Fruit fly (Drosophila melanogaster) whole organism, embryonic: ENCODE results near the gene Ocrl.

Experiments used
- Abd-B ChIP-seq: fragments of 200-800 bp; sonication (Bioruptor generic); optimal IDR thresholded peaks from 2 replicates; lab custom pipeline; 2018; ENCODE audit warnings: missing biosample characterization, mild to moderate bottlenecking, missing genetic modification characterization, moderate library complexity
- Awh ChIP-seq: fragments of 200-800 bp; sonication (Bioruptor generic); IDR thresholded peaks from 2 replicates; pipeline ENCODE4, ENCODE4 v1.3.6; 2022; ENCODE audit warnings: missing biosample characterization, missing genetic modification characterization
- CG11398 ChIP-seq: fragments of 200-800 bp; sonication (Bioruptor generic); optimal IDR thresholded peaks from 2 replicates; lab custom pipeline; 2016; ENCODE audit warnings: missing biosample characterization, missing genetic modification characterization
- CG12769 ChIP-seq: fragments of 200-800 bp; sonication (Bioruptor generic); optimal IDR thresholded peaks from 2 replicates; lab custom pipeline; 2019; ENCODE audit warnings: missing biosample characterization, mild to moderate bottlenecking, missing genetic modification characterization, moderate library complexity
- CG13894 ChIP-seq: fragments of 200-800 bp; sonication (Bioruptor generic); optimal IDR thresholded peaks from 3 replicates; lab custom pipeline; 2018; ENCODE audit warnings: missing biosample characterization, mild to moderate bottlenecking, missing genetic modification characterization, moderate library complexity
- CG14014 ChIP-seq: fragments of 200-800 bp; sonication (Bioruptor generic); IDR thresholded peaks from 2 replicates; pipeline ENCODE4 v1.3.6; 2022; ENCODE audit warnings: missing biosample characterization, missing genetic modification characterization
- CG14860 ChIP-seq: fragments of 200-800 bp; sonication (Bioruptor generic); IDR thresholded peaks from 3 replicates; pipeline ENCODE4 v1.3.6; 2022; ENCODE audit warnings: missing biosample characterization, missing genetic modification characterization; ENCODE audit not compliant: partially characterized antibody
- CG15696 ChIP-seq: fragments of 200-800 bp; sonication (Bioruptor generic); optimal IDR thresholded peaks from 2 replicates; lab custom pipeline; 2019; ENCODE audit warnings: missing biosample characterization, mild to moderate bottlenecking, missing genetic modification characterization, moderate library complexity
- CG1647 ChIP-seq: fragments of 200-800 bp; sonication (Bioruptor generic); optimal IDR thresholded peaks from 3 replicates; lab custom pipeline; 2016; ENCODE audit warnings: missing biosample characterization, missing genetic modification characterization
- CG16813 ChIP-seq: fragments of 200-800 bp; sonication (Bioruptor generic); IDR thresholded peaks from 3 replicates; pipeline ENCODE4 v1.3.6; 2022; ENCODE audit warnings: missing biosample characterization, missing genetic modification characterization; ENCODE audit not compliant: partially characterized antibody
- CG17186 ChIP-seq: fragments of 200-800 bp; sonication (Bioruptor generic); optimal IDR thresholded peaks from 3 replicates; lab custom pipeline; 2017; ENCODE audit warnings: missing biosample characterization, missing genetic modification reagents, missing genetic modification characterization
- CG17359 ChIP-seq: fragments of 200-800 bp; sonication (Bioruptor generic); optimal IDR thresholded peaks from 3 replicates; lab custom pipeline; 2018; ENCODE audit warnings: missing biosample characterization, mild to moderate bottlenecking, missing genetic modification characterization, moderate library complexity
- CG18262 ChIP-seq: fragments of 200-800 bp; optimal IDR thresholded peaks from 3 replicates; lab custom pipeline; 2019; ENCODE audit warnings: missing biosample characterization, mild to moderate bottlenecking, missing genetic modification characterization, moderate library complexity
- CG2202 ChIP-seq: fragments of 200-800 bp; sonication (Bioruptor generic); optimal IDR thresholded peaks from 2 replicates; lab custom pipeline; 2018; ENCODE audit warnings: missing biosample characterization, mild to moderate bottlenecking, missing genetic modification characterization
- CG5180 ChIP-seq: fragments of 200-800 bp; sonication (Bioruptor generic); optimal IDR thresholded peaks from 3 replicates; lab custom pipeline; 2017; ENCODE audit warnings: missing biosample characterization, missing genetic modification characterization, mild to moderate bottlenecking, moderate library complexity, missing genetic modification reagents
- CG7839 ChIP-seq: fragments of 200-800 bp; sonication (Bioruptor generic); optimal IDR thresholded peaks from 3 replicates; lab custom pipeline; 2018; ENCODE audit warnings: missing biosample characterization, mild to moderate bottlenecking, missing genetic modification characterization, moderate library complexity
- CG8924 ChIP-seq: fragments of 200-800 bp; optimal IDR thresholded peaks from 3 replicates; lab custom pipeline; 2019; ENCODE audit warnings: missing biosample characterization, mild to moderate bottlenecking, missing genetic modification characterization, moderate library complexity
- CG9609 ChIP-seq: fragments of 200-800 bp; sonication (Bioruptor generic); optimal IDR thresholded peaks from 3 replicates; lab custom pipeline; 2016; ENCODE audit warnings: missing biosample characterization, missing genetic modification characterization
- Dek ChIP-seq: fragments of 200-800 bp; sonication (Bioruptor generic); optimal IDR thresholded peaks from 3 replicates; lab custom pipeline; 2019; ENCODE audit warnings: missing biosample characterization, mild to moderate bottlenecking, missing genetic modification characterization, moderate library complexity
- Fer3 ChIP-seq: fragments of 200-800 bp; sonication (Bioruptor generic); optimal IDR thresholded peaks from 2 replicates; lab custom pipeline; 2018; ENCODE audit warnings: missing biosample characterization, mild to moderate bottlenecking, missing genetic modification characterization, moderate library complexity
- Gsc ChIP-seq: fragments of 200-800 bp; sonication (Bioruptor generic); IDR thresholded peaks from 2 replicates; pipeline ENCODE4 v1.3.6; 2022; ENCODE audit warnings: missing biosample characterization, missing genetic modification characterization
- HmgD ChIP-seq: fragments of 200-800 bp; sonication (Bioruptor generic); optimal IDR thresholded peaks from 3 replicates; lab custom pipeline; 2016; ENCODE audit warnings: missing biosample characterization, missing genetic modification characterization
- Mrtf ChIP-seq: fragments of 200-800 bp; sonication (Bioruptor generic); IDR thresholded peaks from 3 replicates; pipeline ENCODE4 v1.3.6; 2022; ENCODE audit warnings: missing biosample characterization, missing genetic modification characterization
- NC2α ChIP-seq: fragments of 200-800 bp; sonication (Bioruptor generic); optimal IDR thresholded peaks from 2 replicates; lab custom pipeline; 2016; ENCODE audit warnings: missing biosample characterization, missing genetic modification characterization
- Nf-YB ChIP-seq: fragments of 200-800 bp; sonication (Bioruptor generic); optimal IDR thresholded peaks from 3 replicates; lab custom pipeline; 2019; ENCODE audit warnings: missing biosample characterization, mild to moderate bottlenecking, missing genetic modification characterization, moderate library complexity
- Ravus ChIP-seq: fragments of 200-800 bp; sonication (Bioruptor generic); IDR thresholded peaks from 2 replicates; pipeline ENCODE4 v1.3.6; 2022; ENCODE audit warnings: missing biosample characterization, missing genetic modification characterization
- Spps ChIP-seq: fragments of 200-800 bp; sonication (Bioruptor generic); optimal IDR thresholded peaks from 2 replicates; lab custom pipeline; 2018; ENCODE audit warnings: missing biosample characterization, mild to moderate bottlenecking, missing genetic modification characterization
- ato ChIP-seq: fragments of 200-800 bp; sonication (Bioruptor generic); IDR thresholded peaks from 2 replicates; pipeline ENCODE4 v1.3.6; 2022; ENCODE audit warnings: missing biosample characterization, missing genetic modification characterization; ENCODE audit not compliant: partially characterized antibody
- bsh ChIP-seq, 2 experiments: fragments of 200-800 bp; sonication (Bioruptor generic); optimal IDR thresholded peaks; 2 replicates each; lab custom pipeline; 2017 to 2018; ENCODE audit warnings: mild to moderate bottlenecking in 2 of 2, missing biosample characterization in 2 of 2, missing genetic modification characterization in 2 of 2, moderate library complexity in 1 of 2
- cas ChIP-seq: fragments of 200-800 bp; sonication (Bioruptor generic); IDR thresholded peaks from 2 replicates; pipeline ENCODE4 v1.3.6; 2022; ENCODE audit warnings: missing biosample characterization, missing genetic modification characterization
- emc ChIP-seq: fragments of 200-800 bp; sonication (Bioruptor generic); optimal IDR thresholded peaks from 2 replicates; lab custom pipeline; 2016; ENCODE audit warnings: missing biosample characterization, missing genetic modification characterization
- exex ChIP-seq: fragments of 200-800 bp; sonication (Bioruptor generic); optimal IDR thresholded peaks from 4 replicates; lab custom pipeline; 2018; ENCODE audit warnings: missing biosample characterization, mild to moderate bottlenecking, missing genetic modification characterization, moderate library complexity
- gcm ChIP-seq: fragments of 200-800 bp; sonication (Bioruptor generic); optimal IDR thresholded peaks from 2 replicates; lab custom pipeline; 2019; ENCODE audit warnings: missing biosample characterization, mild to moderate bottlenecking, missing genetic modification characterization, moderate library complexity
- grau ChIP-seq: fragments of 200-800 bp; optimal IDR thresholded peaks from 3 replicates; lab custom pipeline; 2019; ENCODE audit warnings: missing biosample characterization, mild to moderate bottlenecking, missing genetic modification characterization, moderate library complexity
- lbe ChIP-seq: fragments of 200-800 bp; sonication (Bioruptor generic); optimal IDR thresholded peaks from 2 replicates; lab custom pipeline; 2016; ENCODE audit warnings: missing biosample characterization, mild to moderate bottlenecking, missing genetic modification characterization
- mld ChIP-seq: fragments of 200-800 bp; sonication (Bioruptor generic); IDR thresholded peaks from 3 replicates; pipeline ENCODE4 v1.3.6; 2022; ENCODE audit warnings: missing biosample characterization, missing genetic modification characterization; ENCODE audit not compliant: partially characterized antibody
- nau ChIP-seq: fragments of 200-800 bp; sonication (Bioruptor generic); optimal IDR thresholded peaks from 3 replicates; lab custom pipeline; 2017; ENCODE audit warnings: missing biosample characterization, mild to moderate bottlenecking, missing genetic modification characterization, missing genetic modification reagents
- otp ChIP-seq: fragments of 200-800 bp; sonication (Bioruptor generic); IDR thresholded peaks from 3 replicates; pipeline ENCODE4, ENCODE4 v1.3.6; 2022; ENCODE audit warnings: missing biosample characterization, missing genetic modification characterization
- pan ChIP-seq, 4 experiments: fragments of >200 bp in 3 of 4; fragments of 200-800 bp in 1 of 4; sonication (Bioruptor generic) in 1 of 4; optimal IDR thresholded peaks in 3 of 4; IDR thresholded peaks in 1 of 4; 2 replicates each; pipeline versions ENCODE4 v1.3.6 to Lab custom; 2017 to 2022; ENCODE audit warnings: missing biosample characterization in 2 of 4, missing genetic modification characterization in 2 of 4, mixed read lengths in 1 of 4
- rib ChIP-seq: fragments of 200-800 bp; sonication (Bioruptor generic); IDR thresholded peaks from 2 replicates; pipeline ENCODE4 v1.3.6; 2022; ENCODE audit warnings: missing biosample characterization, missing genetic modification characterization
- row ChIP-seq: fragments of 200-800 bp; sonication (Bioruptor generic); IDR thresholded peaks from 3 replicates; pipeline ENCODE4 v1.3.6; 2022; ENCODE audit warnings: missing biosample characterization, missing genetic modification characterization
- seq ChIP-seq: fragments of 200-800 bp; sonication (Bioruptor generic); IDR thresholded peaks from 2 replicates; pipeline ENCODE4 v1.3.6; 2022; ENCODE audit warnings: missing biosample characterization, missing genetic modification characterization
- sisA ChIP-seq: fragments of 200-800 bp; sonication (Bioruptor generic); IDR thresholded peaks from 2 replicates; pipeline ENCODE4 v1.3.6; 2022; ENCODE audit warnings: missing biosample characterization, missing genetic modification characterization
- stc ChIP-seq: fragments of 200-800 bp; sonication (Bioruptor generic); IDR thresholded peaks from 2 replicates; pipeline ENCODE4 v1.3.6; 2022; ENCODE audit warnings: missing biosample characterization, missing genetic modification characterization
- tio ChIP-seq: fragments of 200-800 bp; sonication (Bioruptor generic); optimal IDR thresholded peaks from 2 replicates; lab custom pipeline; 2017; ENCODE audit warnings: missing biosample characterization, missing genetic modification characterization, inconsistent platforms
- toy ChIP-seq: fragments of 200-800 bp; sonication (Bioruptor generic); IDR thresholded peaks from 2 replicates; pipeline ENCODE4 v1.3.6; 2022; ENCODE audit warnings: missing biosample characterization, missing genetic modification characterization
- trem ChIP-seq: fragments of 200-800 bp; optimal IDR thresholded peaks from 3 replicates; lab custom pipeline; 2019; ENCODE audit warnings: missing biosample characterization, mild to moderate bottlenecking, missing genetic modification characterization, moderate library complexity
- ttk ChIP-seq: fragments of 200-800 bp; sonication (Bioruptor generic); IDR thresholded peaks from 2 replicates; pipeline ENCODE4 v2.1.2; 2022; ENCODE audit warnings: missing biosample characterization, missing genetic modification characterization
- unpg ChIP-seq: fragments of 200-800 bp; sonication (Bioruptor generic); optimal IDR thresholded peaks from 3 replicates; lab custom pipeline; 2018; ENCODE audit warnings: missing biosample characterization, mild to moderate bottlenecking, missing genetic modification characterization, moderate library complexity

The Ocrl gene

DNA sequence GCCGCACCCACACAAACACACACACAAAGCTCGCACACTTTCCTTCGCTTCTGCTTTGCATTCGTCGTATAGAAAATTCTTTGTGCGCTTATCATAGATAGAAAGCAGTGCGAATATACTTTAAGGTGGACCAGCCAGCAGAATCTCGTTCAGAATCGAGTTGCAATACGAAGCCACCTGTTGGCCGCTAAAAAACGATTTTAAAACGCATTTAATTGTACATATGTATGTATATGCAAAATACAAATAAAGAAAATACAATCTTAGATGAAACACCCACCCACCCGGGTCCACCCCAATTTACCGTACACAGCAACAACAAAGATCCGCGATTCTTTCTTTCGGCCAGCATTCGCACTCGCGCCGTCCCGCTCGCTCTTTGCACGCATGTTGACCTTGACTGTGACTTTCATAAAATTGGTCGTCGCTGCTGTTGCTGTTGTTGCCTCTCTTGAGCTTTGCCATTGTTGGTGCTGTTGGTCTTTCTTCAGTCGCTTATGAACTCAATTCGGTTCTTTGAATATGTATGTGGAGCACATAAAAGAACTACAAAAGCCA is 25.8 kb downstream of the Ocrl start (continued):
- peak; percentile 80 for TF ChIP-seq lbe
- peak; percentile 53; the same call in 1 of the 2 replicates for TF ChIP-seq CG14014 (GFP tag; lab: Robert Waterston, UW)
- TF ChIP-seq CG2202 (tag; lab: Kevin White, UChicago) = no peak
- peak; percentile 38 for TF ChIP-seq CG17359 (tag; lab: Kevin White, UChicago)
- peak; percentile 59 for TF ChIP-seq Fer3 (tag; lab: Kevin White, UChicago)
- peak; percentile 83 for TF ChIP-seq CG12769 (tag; lab: Kevin White, UChicago)
- no peak for TF ChIP-seq Ravus
- no peak for TF ChIP-seq emc (GFP tag; lab: Kevin White, UChicago)
- TF ChIP-seq nau (GFP tag; lab: Kevin White, UChicago) = no peak
- TF ChIP-seq ttk = no peak
- no peak for TF ChIP-seq HmgD (GFP tag; lab: Kevin White, UChicago)
- peak; percentile 15 for TF ChIP-seq CG18262 (tag; lab: Kevin White, UChicago)
- peak; percentile 62 for TF ChIP-seq grau (tag; lab: Kevin White, UChicago)
- TF ChIP-seq cas (GFP tag; lab: Robert Waterston, UW) = no peak
- no peak for TF ChIP-seq gcm (GFP tag; lab: Kevin White, UChicago)
- TF ChIP-seq stc (GFP tag; lab: Robert Waterston, UW) = peak; percentile 67
- peak; percentile 72; the same call in 1 of the 2 replicates for TF ChIP-seq rib
- TF ChIP-seq toy (GFP tag; lab: Robert Waterston, UW) = peak; percentile 55; the same call in 1 of the 2 replicates
- TF ChIP-seq CG1647 = no peak
- TF ChIP-seq Dek = peak; percentile 54
- no peak for TF ChIP-seq sisA (GFP tag; lab: Robert Waterston, UW)
- TF ChIP-seq CG7839 (tag; lab: Kevin White, UChicago) = peak; percentile 50
- TF ChIP-seq Abd-B (GFP tag; lab: Kevin White, UChicago) = no peak
- TF ChIP-seq CG16813 (GFP tag; lab: Robert Waterston, UW) = no peak
- TF ChIP-seq unpg (GFP tag; lab: Kevin White, UChicago) = peak; percentile 64
- no peak for TF ChIP-seq ato (GFP tag; lab: Robert Waterston, UW)
- TF ChIP-seq Nf-YB = peak; percentile 9
- TF ChIP-seq NC2α = no peak
- TF ChIP-seq otp (GFP tag; lab: Robert Waterston, UW) = no peak
- no peak for TF ChIP-seq Gsc
- TF ChIP-seq bsh (GFP tag; optimal IDR thresholded peaks at IDR 0.05; lab: Kevin White, UChicago) = peak; percentile 50 to 92
- no peak for TF ChIP-seq CG5180 (GFP tag; lab: Kevin White, UChicago)
- TF ChIP-seq pan (optimal IDR thresholded peaks at IDR 0.05; lab: Kevin White, UChicago) = no peak
- TF ChIP-seq pan (GFP tag; optimal IDR thresholded peaks at IDR 0.05 in 1 of 2, IDR thresholded peaks at IDR 0.05 in 1 of 2) = peak in 1 of 2 experiments; percentile 27
- no peak for TF ChIP-seq CG13894 (tag; lab: Kevin White, UChicago)
- no peak for TF ChIP-seq seq (GFP tag; lab: Robert Waterston, UW)
- no peak for TF ChIP-seq exex (tag; lab: Kevin White, UChicago)
- TF ChIP-seq Spps (tag; lab: Kevin White, UChicago) = no peak
- TF ChIP-seq CG8924 (tag; lab: Kevin White, UChicago) = no peak
- TF ChIP-seq CG14860 (GFP tag; lab: Robert Waterston, UW) = no peak
- TF ChIP-seq tio (GFP tag; lab: Kevin White, UChicago) = peak; percentile 13
- TF ChIP-seq trem (tag; lab: Kevin White, UChicago) = no peak
- TF ChIP-seq CG11398 (GFP tag; lab: Kevin White, UChicago) = no peak
- TF ChIP-seq row = peak; percentile 53
- no peak for TF ChIP-seq CG17186
- no peak for TF ChIP-seq Awh (GFP tag; lab: Robert Waterston, UW)
- no peak for TF ChIP-seq CG15696 (tag; lab: Kevin White, UChicago)
- peak; percentile 46 for TF ChIP-seq CG9609
- TF ChIP-seq Mrtf = no peak
- TF ChIP-seq mld (GFP tag; lab: Robert Waterston, UW) = no peak
